Worm (Caenorhabditis elegans): Measurements from ENCODE around the gene C53A5.16.

Gene C53A5.16

ce11 chrV:14495493-14495892, 26.9 kb downstream of the C53A5.16 start:
- peak; percentile 94 for TF ChIP-seq blmp-1 (tag; optimal IDR thresholded peaks at IDR 0.05)
- TF ChIP-seq zag-1 (tag; optimal IDR thresholded peaks at IDR 0.05) = no peak
- TF ChIP-seq mab-9 (GFP tag; IDR thresholded peaks at IDR 0.05) = no peak
- TF ChIP-seq nhr-85 (tag) = no peak
- TF ChIP-seq lin-14 (GFP tag; optimal IDR thresholded peaks at IDR 0.05) = peak; percentile 51
- TF ChIP-seq isw-1 (GFP tag; IDR thresholded peaks at IDR 0.05) = no peak
- no peak for TF ChIP-seq nhr-77 (tag; optimal IDR thresholded peaks at IDR 0.05)
- no peak for TF ChIP-seq nhr-28 (tag; optimal IDR thresholded peaks at IDR 0.05)
- TF ChIP-seq pag-3 (tag; optimal IDR thresholded peaks at IDR 0.05; ENCODE audit: borderline replicate concordance, insufficient read depth) = no peak

DNA sequence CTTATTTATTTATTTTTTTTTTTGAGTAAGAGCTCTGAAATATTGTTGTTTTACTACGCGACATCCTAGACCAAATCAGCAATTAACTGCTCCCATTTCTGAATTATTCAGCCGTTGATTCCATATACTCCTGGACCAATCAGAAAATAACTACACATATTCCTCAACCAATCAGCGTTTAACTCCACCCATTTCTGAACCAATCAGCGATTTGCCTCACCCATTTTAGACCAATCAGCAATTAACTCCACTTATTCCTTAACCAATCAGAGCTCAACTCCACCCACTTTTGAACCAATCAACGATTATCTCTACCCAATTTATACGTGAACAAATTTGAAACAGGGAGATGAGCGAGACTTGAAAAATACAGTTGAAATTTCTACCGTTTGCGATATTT, 28.7 kb downstream of the C53A5.16 start:
- TF ChIP-seq ces-1 (GFP tag; optimal IDR thresholded peaks at IDR 0.05) (no peak), ceh-63 (GFP tag; optimal IDR thresholded peaks at IDR 0.05) (no peak), sptf-1 (tag; optimal IDR thresholded peaks at IDR 0.05) (no peak), unc-62 (GFP tag; optimal IDR thresholded peaks at IDR 0.05) (no peak), unc-86 (tag; optimal IDR thresholded peaks at IDR 0.05) (no peak), ceh-88 (GFP tag; IDR thresholded peaks at IDR 0.05) (no peak)

- TF ChIP-seq lin-14 (GFP tag; optimal IDR thresholded peaks at IDR 0.05) = peak; percentile 25
- TF ChIP-seq fos-1 (tag; optimal IDR thresholded peaks at IDR 0.05) = no peak
Observed at ce11 chrV:14491097-14491496, 31.3 kb downstream of the C53A5.16 start.

DNA sequence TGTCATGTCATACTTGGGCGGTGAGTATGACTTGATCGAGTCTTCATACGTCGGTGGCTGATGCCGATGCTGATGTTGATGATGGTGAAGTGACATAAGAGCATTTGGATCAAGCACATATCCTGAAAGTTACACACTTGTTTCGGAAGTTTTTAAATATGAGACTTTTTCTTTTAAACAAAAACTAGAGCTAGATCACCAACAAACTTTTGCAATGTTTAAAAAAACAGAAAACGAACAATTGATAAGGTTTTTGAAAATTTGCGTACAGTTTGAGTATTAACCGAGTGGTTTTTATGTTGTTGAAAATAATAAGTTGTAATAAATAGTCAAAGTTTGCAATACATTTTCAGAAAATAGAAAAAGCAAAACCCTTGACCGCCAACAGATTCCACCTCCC, 37.8 kb downstream of the C53A5.16 start, which contains the start of gene R02D5.4:
Gene R02D5.4 (minus strand): TSS at position 101 of the 400 bp plus-strand sequence.
- TF ChIP-seq hlh-17 (GFP tag; optimal IDR thresholded peaks at IDR 0.05; ENCODE audit: borderline replicate concordance) (no peak), lsy-2 (tag; optimal IDR thresholded peaks at IDR 0.05) (no peak), ets-5 (GFP tag; IDR thresholded peaks at IDR 0.05) (no peak), pqm-1 (tag; optimal IDR thresholded peaks at IDR 0.05) (no peak), nhr-12 (tag; optimal IDR thresholded peaks at IDR 0.05) (no peak), irx-1 (tag; optimal IDR thresholded peaks at IDR 0.05) (no peak), nhr-77 (tag; optimal IDR thresholded peaks at IDR 0.05) (no peak), unc-130 (tag; optimal IDR thresholded peaks at IDR 0.05) (no peak), snpc-4 (tag; optimal IDR thresholded peaks at IDR 0.05) (no peak), nhr-19 (GFP tag; conservative IDR thresholded peaks at IDR 0.05) (no peak), aha-1 (tag; optimal IDR thresholded peaks at IDR 0.05) (no peak), nhr-71 (tag; optimal IDR thresholded peaks at IDR 0.05) (no peak), sptf-1 (tag; optimal IDR thresholded peaks at IDR 0.05) (no peak), lin-15B (tag; optimal IDR thresholded peaks at IDR 0.05) (no peak), mef-2 (tag; optimal IDR thresholded peaks at IDR 0.05) (no peak), blmp-1 (tag; optimal IDR thresholded peaks at IDR 0.05) (no peak), zip-4 (GFP tag; optimal IDR thresholded peaks at IDR 0.05) (no peak)

- TF ChIP-seq elt-2 (tag; optimal IDR thresholded peaks at IDR 0.05) = peak; percentile 34
- no peak for TF ChIP-seq pqm-1 (tag; optimal IDR thresholded peaks at IDR 0.05)
Observed at ce11 chrV:14482728-14483210, 39.6 kb downstream of the C53A5.16 start, which contains the start of gene R02D5.3. TSS of gene R02D5.3 (plus strand) at chrV:14483160.

DNA sequence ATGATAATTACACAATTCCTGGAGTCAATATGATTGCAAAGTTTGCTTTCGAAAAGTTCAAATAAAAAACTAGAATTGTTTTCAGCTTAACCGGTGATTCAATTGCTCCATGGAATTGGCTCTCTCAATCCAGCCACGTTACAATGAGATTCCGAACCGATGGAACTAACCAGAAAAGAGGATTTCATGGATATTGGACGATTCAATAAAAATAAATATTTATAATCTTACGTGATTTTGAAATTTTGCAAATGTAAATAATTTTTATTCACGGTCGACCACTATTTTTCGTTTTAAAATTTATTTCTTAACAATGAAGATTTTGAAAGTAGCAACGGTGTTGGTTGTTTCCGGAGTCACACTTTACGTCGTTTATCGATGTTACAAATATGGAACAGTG, 40.4 kb downstream of the C53A5.16 start, which contains the start of gene R02D5.10:
Gene R02D5.10 (plus strand): TSS at position 301 of the 400 bp plus-strand sequence.
- TF ChIP-seq ets-5 (GFP tag; IDR thresholded peaks at IDR 0.05) = no peak
- no peak for TF ChIP-seq ces-1 (GFP tag; optimal IDR thresholded peaks at IDR 0.05)
- TF ChIP-seq nhr-71 (tag; optimal IDR thresholded peaks at IDR 0.05) = no peak
- no peak for TF ChIP-seq jun-1 (tag; optimal IDR thresholded peaks at IDR 0.05)
- no peak for TF ChIP-seq lin-15B (tag; optimal IDR thresholded peaks at IDR 0.05)
- no peak for TF ChIP-seq aha-1 (tag; optimal IDR thresholded peaks at IDR 0.05)
- no peak for TF ChIP-seq ceh-88 (GFP tag; IDR thresholded peaks at IDR 0.05)
- TF ChIP-seq skn-1 (tag; optimal IDR thresholded peaks at IDR 0.05) = no peak
- TF ChIP-seq Y116A8C.19 (tag; optimal IDR thresholded peaks at IDR 0.05; ENCODE audit: borderline replicate concordance) = no peak
- no peak for TF ChIP-seq ceh-82 (tag; optimal IDR thresholded peaks at IDR 0.05)
- TF ChIP-seq nhr-77 (tag; optimal IDR thresholded peaks at IDR 0.05) = no peak

Measured in whole organism, L1 larva.